Worm (Caenorhabditis elegans): ENCODE data around the gene sru-26.

The sru-26 gene

DNA sequence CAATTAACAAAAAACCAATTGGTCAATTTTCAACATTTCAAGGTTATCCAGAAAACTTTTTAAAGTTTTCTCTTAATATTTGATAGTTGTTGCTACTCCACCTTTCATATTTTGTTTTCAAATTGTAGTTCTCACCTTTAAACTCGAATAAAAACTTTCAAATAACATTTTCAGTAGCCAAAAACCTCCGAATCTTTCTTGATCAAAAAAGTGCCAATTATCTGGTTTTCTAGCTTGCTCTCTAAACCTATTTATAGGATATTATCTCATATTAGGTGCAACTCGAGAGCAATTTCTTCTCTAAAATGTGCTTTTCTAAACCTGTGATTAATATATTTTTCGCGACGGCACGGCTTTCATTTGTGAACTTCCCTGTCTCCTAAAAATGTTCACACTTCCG, at the start of gene sru-26:
Gene sru-26, plus strand, starts transcription at position 301 of the 400 bp plus-strand sequence.
- TF ChIP-seq ztf-23 (GFP tag; IDR thresholded peaks at IDR 0.05): no peak
- no peak for TF ChIP-seq flt-1 (GFP tag; IDR thresholded peaks at IDR 0.05)
- TF ChIP-seq ref-1 (GFP tag; conservative IDR thresholded peaks at IDR 0.05): no peak
- TF ChIP-seq tab-1 (GFP tag; IDR thresholded peaks at IDR 0.05): no peak
- TF ChIP-seq T22C8.4 (GFP tag; IDR thresholded peaks at IDR 0.05): no peak
- TF ChIP-seq med-1 (GFP tag; optimal IDR thresholded peaks at IDR 0.05; ENCODE audit: insufficient read depth): no peak
- no peak for TF ChIP-seq klf-2 (GFP tag; conservative IDR thresholded peaks at IDR 0.05)
- TF ChIP-seq cog-1 (tag; optimal IDR thresholded peaks at IDR 0.05): no peak
- TF ChIP-seq ztf-29 (GFP tag; IDR thresholded peaks at IDR 0.05): no peak

DNA sequence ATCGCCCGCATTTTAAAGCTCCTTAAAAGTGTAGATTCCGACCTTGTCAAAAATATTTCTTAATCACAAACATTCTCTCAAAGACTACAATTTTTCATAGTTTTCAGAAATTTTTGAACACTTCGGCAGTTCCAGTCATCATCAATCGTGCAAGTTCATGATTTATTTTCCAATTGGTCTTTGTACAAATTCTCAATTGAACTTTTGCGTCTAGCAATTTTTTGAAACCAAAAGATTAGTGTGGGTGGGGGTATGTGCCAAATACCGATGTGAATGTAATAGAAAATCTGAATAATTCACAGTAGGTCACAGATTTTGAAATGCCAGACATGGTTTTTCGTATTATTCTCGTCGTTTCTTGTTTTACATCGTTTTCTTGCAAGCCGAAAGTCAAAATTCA, 48.9 kb upstream of the sru-26 start, which contains the start of gene clec-185:
Gene clec-185, plus strand, starts transcription at position 301 of the 400 bp plus-strand sequence.
- no peak for TF ChIP-seq cog-1 (tag; optimal IDR thresholded peaks at IDR 0.05)
- no peak for TF ChIP-seq T22C8.4 (GFP tag; IDR thresholded peaks at IDR 0.05)

DNA sequence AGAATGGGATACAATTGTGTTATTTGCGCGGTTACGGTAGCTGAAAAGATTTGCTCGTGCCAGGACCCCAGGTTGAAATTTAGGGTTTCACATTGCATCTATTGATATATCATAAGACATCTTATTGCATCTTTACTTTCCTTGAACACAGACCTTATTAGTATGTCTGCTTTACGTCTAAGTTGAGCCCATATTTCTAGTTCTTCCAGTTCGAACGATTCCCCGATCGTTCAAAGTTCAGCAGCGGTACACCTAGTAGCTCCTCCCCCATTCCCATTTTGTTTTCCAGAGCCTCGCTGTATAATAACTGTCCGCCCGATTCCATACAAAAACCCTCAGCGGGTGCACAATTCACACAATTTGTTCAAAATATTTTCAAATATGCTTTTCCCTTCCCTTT, 45.6 kb upstream of the sru-26 start, which contains the start of gene C25G4.17:
Gene C25G4.17, plus strand, starts transcription at position 301 of the 400 bp plus-strand sequence.
- TF ChIP-seq T22C8.4 (GFP tag; IDR thresholded peaks at IDR 0.05): no peak
- no peak for TF ChIP-seq klf-2 (GFP tag; conservative IDR thresholded peaks at IDR 0.05)
- TF ChIP-seq med-1 (GFP tag; optimal IDR thresholded peaks at IDR 0.05; ENCODE audit: insufficient read depth): no peak
- TF ChIP-seq tab-1 (GFP tag; IDR thresholded peaks at IDR 0.05): no peak
- TF ChIP-seq ztf-23 (GFP tag; IDR thresholded peaks at IDR 0.05): no peak
- TF ChIP-seq cog-1 (tag; optimal IDR thresholded peaks at IDR 0.05): no peak
- no peak for TF ChIP-seq ref-1 (GFP tag; conservative IDR thresholded peaks at IDR 0.05)
- TF ChIP-seq ztf-29 (GFP tag; IDR thresholded peaks at IDR 0.05): no peak
- no peak for TF ChIP-seq flt-1 (GFP tag; IDR thresholded peaks at IDR 0.05)

DNA sequence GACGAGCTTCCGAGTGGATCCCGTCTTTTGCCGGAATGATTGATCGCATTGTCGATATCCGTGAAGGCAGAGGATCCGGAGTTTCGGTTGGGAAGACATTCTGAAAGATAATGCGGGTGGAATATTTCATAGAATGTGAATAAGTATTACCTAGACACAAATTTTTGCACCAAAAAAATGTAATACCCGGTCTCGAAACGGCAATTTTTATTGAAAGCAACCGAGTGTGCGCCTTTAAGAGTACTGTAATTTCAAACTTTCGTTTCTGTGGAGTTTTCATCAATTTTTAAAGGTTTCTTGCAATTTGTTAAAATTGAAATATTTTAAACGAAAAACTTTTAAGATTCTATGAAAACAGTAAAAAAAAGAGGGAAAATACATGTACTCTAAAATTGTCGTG, 43.4 kb upstream of the sru-26 start, which contains the start of gene C25G4.2:
Gene C25G4.2, minus strand, starts transcription at position 100 of the 400 bp plus-strand sequence.
- TF ChIP-seq med-1 (GFP tag; optimal IDR thresholded peaks at IDR 0.05; ENCODE audit: insufficient read depth) (no peak), klf-2 (GFP tag; conservative IDR thresholded peaks at IDR 0.05) (no peak), cog-1 (tag; optimal IDR thresholded peaks at IDR 0.05) (no peak), ztf-23 (GFP tag; IDR thresholded peaks at IDR 0.05) (no peak), flt-1 (GFP tag; IDR thresholded peaks at IDR 0.05) (no peak), T22C8.4 (GFP tag; IDR thresholded peaks at IDR 0.05) (no peak), ztf-29 (GFP tag; IDR thresholded peaks at IDR 0.05) (no peak), tab-1 (GFP tag; IDR thresholded peaks at IDR 0.05) (no peak), ref-1 (GFP tag; conservative IDR thresholded peaks at IDR 0.05) (no peak)

DNA sequence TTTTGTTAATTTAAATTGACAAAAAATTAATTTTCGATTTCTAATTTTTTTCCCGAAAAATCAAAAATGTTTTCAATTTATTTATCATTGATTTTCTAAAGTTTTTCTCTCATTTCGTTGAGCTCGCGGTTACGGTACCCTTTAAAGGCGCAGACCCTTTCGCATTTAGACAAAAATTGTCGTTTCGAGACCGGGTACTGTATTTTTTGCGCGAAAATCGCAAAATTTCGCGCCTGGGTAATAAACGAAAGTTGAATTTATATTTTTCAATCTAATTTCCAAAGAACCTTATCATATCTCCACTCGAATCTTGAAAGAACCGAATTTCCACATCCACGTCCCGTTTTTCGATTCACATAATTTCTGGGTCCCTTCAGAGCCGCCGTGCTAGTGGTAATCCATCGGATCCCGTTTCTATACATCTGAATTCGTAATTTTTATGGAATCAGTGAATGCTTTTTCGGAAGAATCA, 41.8 kb upstream of the sru-26 start, which contains the start of gene C25G4.3:
Gene C25G4.3, minus strand, starts transcription at position 422 of the 472 bp plus-strand sequence.
- no peak for TF ChIP-seq T22C8.4 (GFP tag; IDR thresholded peaks at IDR 0.05)
- TF ChIP-seq ref-1 (GFP tag; conservative IDR thresholded peaks at IDR 0.05): no peak
- no peak for TF ChIP-seq ztf-23 (GFP tag; IDR thresholded peaks at IDR 0.05)
- no peak for TF ChIP-seq cog-1 (tag; optimal IDR thresholded peaks at IDR 0.05)
- no peak for TF ChIP-seq ztf-29 (GFP tag; IDR thresholded peaks at IDR 0.05)
- TF ChIP-seq flt-1 (GFP tag; IDR thresholded peaks at IDR 0.05): no peak
- TF ChIP-seq med-1 (GFP tag; optimal IDR thresholded peaks at IDR 0.05; ENCODE audit: insufficient read depth): no peak
- TF ChIP-seq klf-2 (GFP tag; conservative IDR thresholded peaks at IDR 0.05): no peak
- TF ChIP-seq tab-1 (GFP tag; IDR thresholded peaks at IDR 0.05): no peak

DNA sequence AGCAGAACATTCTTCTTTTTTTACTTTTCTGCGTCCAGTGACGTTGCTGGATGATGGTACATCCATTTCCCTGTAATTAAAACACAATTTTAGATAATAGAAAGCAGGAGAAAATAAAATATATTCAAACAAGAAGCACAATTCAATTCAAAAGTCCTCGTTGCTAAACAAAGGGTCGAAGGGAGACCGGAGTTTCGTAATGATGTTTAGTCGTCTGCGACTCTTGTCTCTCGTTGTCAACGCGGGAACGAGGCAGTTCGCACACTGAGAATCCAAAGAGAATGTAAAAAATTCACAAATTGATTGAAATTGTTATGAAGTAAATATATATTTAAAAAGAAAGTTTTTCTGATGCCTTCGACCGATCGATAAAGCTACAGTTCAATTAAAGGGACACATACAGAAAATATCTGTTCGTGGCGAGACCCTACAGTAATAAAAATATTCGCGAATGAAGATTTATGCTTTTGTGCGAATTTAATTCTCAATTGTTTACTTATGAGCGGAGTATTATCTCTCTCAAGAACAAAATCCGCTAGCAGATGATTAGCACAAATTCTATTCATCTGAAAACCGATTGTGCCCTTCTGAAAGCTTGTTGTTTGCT, 36.0 kb upstream of the sru-26 start, which contains the start of gene dpy-26:
Gene dpy-26, minus strand, starts transcription at position 111 of the 607 bp plus-strand sequence.
- TF ChIP-seq T22C8.4 (GFP tag; IDR thresholded peaks at IDR 0.05): no peak
- no peak for TF ChIP-seq cog-1 (tag; optimal IDR thresholded peaks at IDR 0.05)
- TF ChIP-seq ref-1 (GFP tag; conservative IDR thresholded peaks at IDR 0.05): no peak
- no peak for TF ChIP-seq flt-1 (GFP tag; IDR thresholded peaks at IDR 0.05)
- TF ChIP-seq ztf-29 (GFP tag; IDR thresholded peaks at IDR 0.05): no peak
- TF ChIP-seq med-1 (GFP tag; optimal IDR thresholded peaks at IDR 0.05; ENCODE audit: insufficient read depth): no peak
- TF ChIP-seq tab-1 (GFP tag; IDR thresholded peaks at IDR 0.05): no peak
- TF ChIP-seq ztf-23 (GFP tag; IDR thresholded peaks at IDR 0.05): no peak
- TF ChIP-seq klf-2 (GFP tag; conservative IDR thresholded peaks at IDR 0.05): no peak

DNA sequence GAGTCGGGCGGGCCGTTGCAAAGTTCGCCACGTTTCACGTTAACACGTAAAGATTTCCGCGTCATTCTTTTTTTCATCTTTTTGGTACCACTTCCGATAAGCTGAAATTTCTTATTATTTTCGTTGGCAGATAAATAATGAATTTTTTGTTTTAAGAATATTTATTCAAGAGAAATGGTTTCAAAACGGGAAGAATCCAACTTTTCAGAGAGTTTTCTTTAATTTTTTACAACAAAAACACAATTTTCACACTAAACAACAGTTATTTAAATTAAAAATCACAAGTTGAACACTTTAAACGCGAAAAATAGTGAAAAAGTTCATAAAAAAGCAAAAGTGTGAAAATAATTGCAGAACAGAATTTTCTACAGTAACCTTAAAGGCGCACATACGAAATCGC, 33.2 kb upstream of the sru-26 start, which contains the start of gene spe-44:
Gene spe-44, minus strand, starts transcription at position 101 of the 400 bp plus-strand sequence.
- no peak for TF ChIP-seq T22C8.4 (GFP tag; IDR thresholded peaks at IDR 0.05)
- no peak for TF ChIP-seq klf-2 (GFP tag; conservative IDR thresholded peaks at IDR 0.05)
- no peak for TF ChIP-seq med-1 (GFP tag; optimal IDR thresholded peaks at IDR 0.05; ENCODE audit: insufficient read depth)
- no peak for TF ChIP-seq flt-1 (GFP tag; IDR thresholded peaks at IDR 0.05)
- no peak for TF ChIP-seq ref-1 (GFP tag; conservative IDR thresholded peaks at IDR 0.05)
- no peak for TF ChIP-seq ztf-29 (GFP tag; IDR thresholded peaks at IDR 0.05)
- no peak for TF ChIP-seq tab-1 (GFP tag; IDR thresholded peaks at IDR 0.05)
- TF ChIP-seq ztf-23 (GFP tag; IDR thresholded peaks at IDR 0.05): no peak
- no peak for TF ChIP-seq cog-1 (tag; optimal IDR thresholded peaks at IDR 0.05)

DNA sequence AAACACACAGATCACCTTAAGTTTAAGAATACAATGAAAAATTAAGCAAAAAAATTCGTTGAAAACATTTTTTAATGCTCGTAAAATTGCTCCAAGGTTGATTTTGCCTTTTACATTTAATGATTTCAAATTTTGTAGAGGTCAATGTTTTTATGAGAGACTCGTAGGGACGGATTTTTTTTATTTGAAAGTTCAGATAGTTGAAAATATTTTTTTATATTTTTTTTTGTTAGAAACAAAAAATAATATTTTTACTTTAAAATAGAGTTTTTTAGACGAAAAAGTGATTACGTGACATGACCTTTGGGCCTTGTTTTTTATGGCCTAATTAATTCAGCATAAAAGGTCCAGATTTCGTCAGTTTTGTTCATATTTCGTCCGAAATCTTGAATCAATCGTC, 32.5 kb upstream of the sru-26 start, which contains the start of gene smz-1:
Gene smz-1, plus strand, starts transcription at position 301 of the 400 bp plus-strand sequence.
- no peak for TF ChIP-seq med-1 (GFP tag; optimal IDR thresholded peaks at IDR 0.05; ENCODE audit: insufficient read depth)
- no peak for TF ChIP-seq cog-1 (tag; optimal IDR thresholded peaks at IDR 0.05)
- no peak for TF ChIP-seq ref-1 (GFP tag; conservative IDR thresholded peaks at IDR 0.05)
- no peak for TF ChIP-seq klf-2 (GFP tag; conservative IDR thresholded peaks at IDR 0.05)
- no peak for TF ChIP-seq ztf-29 (GFP tag; IDR thresholded peaks at IDR 0.05)
- no peak for TF ChIP-seq T22C8.4 (GFP tag; IDR thresholded peaks at IDR 0.05)
- no peak for TF ChIP-seq tab-1 (GFP tag; IDR thresholded peaks at IDR 0.05)
- no peak for TF ChIP-seq flt-1 (GFP tag; IDR thresholded peaks at IDR 0.05)
- TF ChIP-seq ztf-23 (GFP tag; IDR thresholded peaks at IDR 0.05): no peak

DNA sequence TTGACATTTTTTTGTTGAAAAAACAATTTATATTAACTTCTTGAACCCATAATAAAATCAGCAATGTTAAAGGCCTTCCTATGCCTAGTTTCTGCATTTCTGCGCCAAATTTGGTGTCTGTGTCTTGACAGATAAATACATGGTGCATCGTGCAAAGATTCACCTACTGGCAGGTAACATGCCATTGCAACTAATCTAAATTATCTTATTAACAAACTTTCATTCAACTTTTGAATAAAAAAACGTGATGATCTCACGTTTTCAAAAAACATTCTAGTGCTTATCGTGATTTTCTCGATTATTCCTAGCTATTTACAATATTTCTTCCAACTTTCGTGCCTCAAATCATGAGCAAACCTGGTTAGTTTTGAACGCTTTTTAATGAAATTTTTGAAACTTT, 30.7 kb upstream of the sru-26 start, which contains the start of gene C25G4.7:
Gene C25G4.7, plus strand, starts transcription at position 301 of the 400 bp plus-strand sequence.
- no peak for TF ChIP-seq T22C8.4 (GFP tag; IDR thresholded peaks at IDR 0.05)
- TF ChIP-seq med-1 (GFP tag; optimal IDR thresholded peaks at IDR 0.05; ENCODE audit: insufficient read depth): no peak
- TF ChIP-seq flt-1 (GFP tag; IDR thresholded peaks at IDR 0.05): no peak
- TF ChIP-seq tab-1 (GFP tag; IDR thresholded peaks at IDR 0.05): no peak
- no peak for TF ChIP-seq ref-1 (GFP tag; conservative IDR thresholded peaks at IDR 0.05)
- TF ChIP-seq ztf-23 (GFP tag; IDR thresholded peaks at IDR 0.05): no peak
- no peak for TF ChIP-seq ztf-29 (GFP tag; IDR thresholded peaks at IDR 0.05)
- TF ChIP-seq klf-2 (GFP tag; conservative IDR thresholded peaks at IDR 0.05): no peak

Measured in whole organism, midembryonic.